Fruit fly (Drosophila melanogaster) Kc167 (cell line): Measurements from ENCODE around the gene Sems.

Experiments used
- Myc ChIP-seq: fragments of >200 bp; optimal IDR thresholded peaks from 2 replicates; lab custom pipeline; 2017; ENCODE audit warnings: missing external identifiers
- Sin3A ChIP-seq: fragments of >200 bp; optimal IDR thresholded peaks from 2 replicates; lab custom pipeline; 2018; ENCODE audit warnings: missing external identifiers
- h ChIP-seq: fragments of >200 bp; optimal IDR thresholded peaks from 3 replicates; lab custom pipeline; 2018; ENCODE audit warnings: missing external identifiers
- psq ChIP-seq: fragments of >200 bp; optimal IDR thresholded peaks from 2 replicates; lab custom pipeline; 2017; ENCODE audit warnings: missing external identifiers
- ttk ChIP-seq: sonication (Bioruptor generic); optimal IDR thresholded peaks from 2 replicates; lab custom pipeline; 2017; ENCODE audit warnings: missing external identifiers

dm6 chr3L:20954118-20954517, 2.4 kb downstream of the Sems start:
- TF ChIP-seq Sin3A (lab: Kevin White, UChicago) = no peak
- no peak for TF ChIP-seq ttk (lab: Kevin White, UChicago)
- no peak for TF ChIP-seq h (lab: Kevin White, UChicago)
- TF ChIP-seq psq (lab: Kevin White, UChicago) = no peak
- no peak for TF ChIP-seq Myc (lab: Kevin White, UChicago)
